Worm (Caenorhabditis elegans) whole organism, mixed stage, embryonic: Measurements from ENCODE around the gene H10D18.1.

Experiments
- cnd-1 ChIP-seq: fragments of 200-800 bp; sonication (Bioruptor generic); optimal IDR thresholded peaks from 2 replicates; lab custom pipeline; 2018; ENCODE audit warnings: mild to moderate bottlenecking, missing genetic modification characterization, missing compliant biosample characterization
- drap-1 ChIP-seq: fragments of 200-800 bp; sonication (Bioruptor generic); optimal IDR thresholded peaks from 3 replicates; lab custom pipeline; 2018; ENCODE audit warnings: mild to moderate bottlenecking, missing genetic modification characterization, missing compliant biosample characterization
- flh-1 ChIP-seq: fragments of 200-800 bp; sonication (Bioruptor generic); optimal IDR thresholded peaks from 2 replicates; lab custom pipeline; 2018; ENCODE audit warnings: mild to moderate bottlenecking, missing genetic modification characterization, moderate library complexity, missing compliant biosample characterization
- lin-13 ChIP-seq: fragments of 150-350 bp; optimal IDR thresholded peaks from 2 replicates; lab custom pipeline; 2014; ENCODE audit warnings: missing biosample characterization, missing genetic modification characterization
- mab-5 ChIP-seq: fragments of 150-350 bp; optimal IDR thresholded peaks from 2 replicates; lab custom pipeline; 2014; ENCODE audit warnings: missing biosample characterization, missing genetic modification characterization
- mep-1 ChIP-seq: fragments of 150-350 bp; optimal IDR thresholded peaks from 2 replicates; lab custom pipeline; 2017; ENCODE audit warnings: missing biosample characterization, missing genetic modification reagents, missing genetic modification characterization, inconsistent platforms
- nhr-12 ChIP-seq: fragments of 150-350 bp; optimal IDR thresholded peaks from 2 replicates; lab custom pipeline; 2014; ENCODE audit warnings: missing biosample characterization, missing genetic modification characterization
- nhr-237 ChIP-seq: fragments of 150-350 bp; optimal IDR thresholded peaks from 2 replicates; lab custom pipeline; 2014; ENCODE audit warnings: missing biosample characterization, missing genetic modification characterization
- nhr-28 ChIP-seq: fragments of 150-350 bp; optimal IDR thresholded peaks from 2 replicates; lab custom pipeline; 2014; ENCODE audit warnings: missing biosample characterization, missing genetic modification characterization
- pha-4 ChIP-seq: fragments of 150-350 bp; optimal IDR thresholded peaks from 2 replicates; lab custom pipeline; 2018; ENCODE audit warnings: missing biosample characterization, missing genetic modification reagents, missing genetic modification characterization
- snpc-4 ChIP-seq: fragments of 150-350 bp; optimal IDR thresholded peaks from 2 replicates; lab custom pipeline; 2014; ENCODE audit warnings: missing biosample characterization, missing genetic modification characterization
- unc-62 ChIP-seq: fragments of 150-350 bp; optimal IDR thresholded peaks from 2 replicates; lab custom pipeline; 2014; ENCODE audit warnings: missing biosample characterization, missing genetic modification reagents, missing genetic modification characterization
- zip-8 ChIP-seq: fragments of 150-350 bp; optimal IDR thresholded peaks from 2 replicates; lab custom pipeline; 2014; ENCODE audit warnings: missing biosample characterization, missing genetic modification characterization
- ztf-11 ChIP-seq: fragments of 150-350 bp; optimal IDR thresholded peaks from 2 replicates; lab custom pipeline; 2014; ENCODE audit warnings: missing biosample characterization, missing genetic modification characterization

DNA sequence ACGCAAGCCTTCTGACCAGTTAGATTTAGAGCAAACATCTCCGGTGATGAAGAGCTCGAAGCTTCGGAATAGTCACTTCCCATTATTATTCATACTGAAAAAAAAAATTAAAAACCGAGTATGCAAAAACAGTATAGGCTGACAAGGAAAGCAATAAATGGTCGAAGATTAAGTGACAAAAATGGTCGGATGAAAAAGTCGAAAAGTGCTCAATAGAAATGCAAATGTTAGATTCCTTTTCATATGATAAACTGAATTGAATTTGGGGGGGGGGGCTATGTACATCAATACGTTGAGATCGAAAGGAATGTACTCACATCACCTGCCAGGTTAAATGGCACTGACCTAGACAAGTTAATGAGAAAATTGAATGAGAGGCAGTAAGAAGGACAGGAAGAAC, 47.8 kb downstream of the H10D18.1 start, which contains the start of gene nhr-187:
- TF ChIP-seq drap-1 (GFP tag; lab: Kevin White, UChicago) (no peak), cnd-1 (tag; lab: Kevin White, UChicago) (no peak), lin-13 (tag; lab: Kevin White, UChicago) (no peak), unc-62 (GFP tag; lab: Kevin White, UChicago) (no peak), nhr-237 (tag; lab: Kevin White, UChicago) (no peak), snpc-4 (tag; lab: Kevin White, UChicago) (no peak), pha-4 (tag; lab: Kevin White, UChicago) (no peak), ztf-11 (tag; lab: Kevin White, UChicago) (no peak), mab-5 (tag; lab: Kevin White, UChicago) (no peak), flh-1 (no peak), nhr-12 (tag; lab: Kevin White, UChicago) (no peak), nhr-28 (tag; lab: Kevin White, UChicago) (no peak), zip-8 (tag; lab: Kevin White, UChicago) (no peak), mep-1 (tag; lab: Kevin White, UChicago) (no peak)
